Fruit fly (Drosophila melanogaster): ENCODE results near the gene CG5418.
A peak's percentile ranks its signal among the peaks of the same experiment; 100 is the strongest.

CG5418 gene

DNA sequence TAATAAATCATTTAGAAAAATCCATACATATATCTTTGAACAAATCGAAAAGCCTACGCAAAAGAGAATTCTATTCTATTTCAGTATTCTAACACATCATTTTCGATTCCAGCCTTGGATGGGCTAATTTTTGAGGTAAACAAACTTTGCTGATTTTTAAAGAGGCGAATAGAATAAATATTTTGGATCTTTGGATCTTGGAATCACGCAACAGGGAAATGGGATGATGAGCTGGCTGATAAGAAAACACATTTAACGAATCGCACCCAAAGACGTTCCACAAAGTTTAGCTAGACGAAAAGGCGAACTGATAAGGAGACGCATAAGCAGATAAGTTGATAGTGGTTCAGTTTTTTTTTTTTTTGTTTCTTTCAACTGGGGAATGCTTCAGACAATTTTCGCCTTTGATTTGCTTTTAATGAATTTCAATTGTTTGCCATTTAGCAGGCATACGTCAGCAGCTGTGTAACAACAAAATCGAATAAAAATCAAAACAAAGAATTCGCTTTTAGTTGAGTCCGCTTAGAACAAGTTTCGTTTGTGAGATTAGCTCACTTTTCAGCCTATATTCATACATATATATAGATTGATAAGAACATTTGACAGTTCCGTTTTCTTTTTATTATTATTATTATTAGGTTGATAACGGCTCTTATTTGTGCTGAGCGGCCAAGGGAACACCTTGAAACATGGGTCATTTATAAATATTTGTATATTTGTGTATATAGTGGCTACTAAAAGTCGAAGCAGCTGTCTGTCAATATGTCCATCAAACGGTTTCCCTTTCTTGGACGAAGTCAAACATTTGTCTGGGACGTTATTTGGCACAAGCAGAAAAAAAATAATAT lies 12.3 kb upstream of the CG5418 start (continued):
- no peak for TF ChIP-seq pnt (GFP tag; optimal IDR thresholded peaks at IDR 0.05)
- TF ChIP-seq CG2889 (GFP tag; IDR thresholded peaks at IDR 0.05): no peak
- TF ChIP-seq Hr3 (GFP tag; optimal IDR thresholded peaks at IDR 0.05): no peak
- TF ChIP-seq CG10321 (GFP tag; IDR thresholded peaks at IDR 0.05): no peak
- TF ChIP-seq TFAM (GFP tag; optimal IDR thresholded peaks at IDR 0.05): no peak
- no peak for TF ChIP-seq Doc2 (GFP tag; IDR thresholded peaks at IDR 0.05)
- TF ChIP-seq Stat92E (GFP tag; optimal IDR thresholded peaks at IDR 0.05): no peak
- TF ChIP-seq BEAF-32 (GFP tag; optimal IDR thresholded peaks at IDR 0.05): no peak
- TF ChIP-seq Lhr (GFP tag; optimal IDR thresholded peaks at IDR 0.05): peak; percentile 9
- TF ChIP-seq pfk (GFP tag; optimal IDR thresholded peaks at IDR 0.05): peak; percentile 15
- TF ChIP-seq CG10366 (GFP tag; IDR thresholded peaks at IDR 0.05): no peak
- TF ChIP-seq CG8765 (GFP tag; IDR thresholded peaks at IDR 0.05): no peak
- no peak for TF ChIP-seq tll (GFP tag; optimal IDR thresholded peaks at IDR 0.05)
- TF ChIP-seq esg (GFP tag; conservative IDR thresholded peaks at IDR 0.05): no peak
- peak; percentile 53 for TF ChIP-seq CG12071 (GFP tag; optimal IDR thresholded peaks at IDR 0.05)
- no peak for TF ChIP-seq cad (GFP tag; optimal IDR thresholded peaks at IDR 0.05)
- no peak for TF ChIP-seq ken (GFP tag; IDR thresholded peaks at IDR 0.05)
- peak; percentile 35 for TF ChIP-seq CG18619 (GFP tag; optimal IDR thresholded peaks at IDR 0.05)
- TF ChIP-seq ind (GFP tag; optimal IDR thresholded peaks at IDR 0.05): no peak
- no peak for TF ChIP-seq fu2 (GFP tag; optimal IDR thresholded peaks at IDR 0.05)
- no peak for TF ChIP-seq insv (GFP tag; optimal IDR thresholded peaks at IDR 0.05)
- TF ChIP-seq CG13894 (tag; optimal IDR thresholded peaks at IDR 0.05): no peak
- TF ChIP-seq Dad (GFP tag; optimal IDR thresholded peaks at IDR 0.05): no peak
- TF ChIP-seq CG9215 (GFP tag; IDR thresholded peaks at IDR 0.05): no peak
- no peak for TF ChIP-seq CG32532 (GFP tag; IDR thresholded peaks at IDR 0.05)
- no peak for TF ChIP-seq amos (GFP tag; IDR thresholded peaks at IDR 0.05; ENCODE audit: partially characterized antibody)
- no peak for TF ChIP-seq Adf1 (GFP tag; IDR thresholded peaks at IDR 0.05)
- TF ChIP-seq CG17829 (tag; optimal IDR thresholded peaks at IDR 0.05): no peak
- TF ChIP-seq CG18011 (GFP tag; optimal IDR thresholded peaks at IDR 0.05): no peak
- TF ChIP-seq gsb (GFP tag; IDR thresholded peaks at IDR 0.05): no peak
- no peak for TF ChIP-seq Bgb (GFP tag; IDR thresholded peaks at IDR 0.05; ENCODE audit: partially characterized antibody)
- TF ChIP-seq Usf (GFP tag; optimal IDR thresholded peaks at IDR 0.05): no peak
- no peak for TF ChIP-seq HLH4C (GFP tag; IDR thresholded peaks at IDR 0.05; ENCODE audit: partially characterized antibody)
- no peak for TF ChIP-seq CG10267 (tag; optimal IDR thresholded peaks at IDR 0.05)
- TF ChIP-seq nerfin-1 (tag; optimal IDR thresholded peaks at IDR 0.05): no peak
- TF ChIP-seq al (GFP tag; IDR thresholded peaks at IDR 0.05): no peak
- TF ChIP-seq CG6813 (GFP tag; optimal IDR thresholded peaks at IDR 0.05): peak; percentile 70
- TF ChIP-seq cwo (GFP tag; optimal IDR thresholded peaks at IDR 0.05): no peak
- TF ChIP-seq CG12942 (GFP tag; optimal IDR thresholded peaks at IDR 0.05): no peak
- TF ChIP-seq pros (GFP tag; optimal IDR thresholded peaks at IDR 0.05): no peak
- no peak for TF ChIP-seq CG15073 (GFP tag; optimal IDR thresholded peaks at IDR 0.05)
- TF ChIP-seq Elba2 (GFP tag; optimal IDR thresholded peaks at IDR 0.05): no peak
- no peak for TF ChIP-seq CTCF (GFP tag; optimal IDR thresholded peaks at IDR 0.05)
- no peak for TF ChIP-seq Ets65A (GFP tag)
- no peak for TF ChIP-seq Drgx (GFP tag; IDR thresholded peaks at IDR 0.05)
- no peak for TF ChIP-seq NC2α (GFP tag; optimal IDR thresholded peaks at IDR 0.05)
- peak; percentile 47 for TF ChIP-seq CG18599 (GFP tag; optimal IDR thresholded peaks at IDR 0.05)
- no peak for TF ChIP-seq rib (GFP tag; IDR thresholded peaks at IDR 0.05)
- TF ChIP-seq zen (tag; optimal IDR thresholded peaks at IDR 0.05): no peak
- TF ChIP-seq HLH54F (GFP tag; optimal IDR thresholded peaks at IDR 0.05): no peak
